Fruit fly (Drosophila melanogaster) whole organism, pupa: ENCODE measurements around the gene Nepl7.

ENCODE experiments used
- CG15710 ChIP-seq: fragments of 200-800 bp; sonication (Bioruptor generic); optimal IDR thresholded peaks from 2 replicates; lab custom pipeline; 2018; ENCODE audit warnings: missing biosample characterization, mild to moderate bottlenecking, missing genetic modification characterization, moderate library complexity
- CG32121 ChIP-seq: fragments of 200-800 bp; sonication (Bioruptor generic); IDR thresholded peaks from 2 replicates; pipeline ENCODE4 v1.3.6; 2022; ENCODE audit warnings: missing biosample characterization, missing genetic modification characterization
- EcR ChIP-seq: fragments of 200-800 bp; sonication (Bioruptor generic); optimal IDR thresholded peaks from 3 replicates; lab custom pipeline; 2019; ENCODE audit warnings: missing biosample characterization, missing genetic modification characterization, mild to moderate bottlenecking, moderate library complexity, missing genetic modification reagents
- Snoo ChIP-seq: fragments of 200-800 bp; sonication (Bioruptor generic); optimal IDR thresholded peaks from 3 replicates; lab custom pipeline; 2017; ENCODE audit warnings: missing biosample characterization, mild to moderate bottlenecking, missing genetic modification characterization, inconsistent platforms
- fd96Ca ChIP-seq: fragments of 200-800 bp; sonication (Bioruptor generic); IDR thresholded peaks from 3 replicates; pipeline ENCODE4 v1.3.6; 2022; ENCODE audit warnings: missing biosample characterization, missing genetic modification characterization
- rn ChIP-seq: fragments of 200-800 bp; sonication (Bioruptor generic); IDR thresholded peaks from 2 replicates; pipeline ENCODE4 v1.3.6; 2022; ENCODE audit warnings: missing biosample characterization, missing genetic modification characterization

DNA sequence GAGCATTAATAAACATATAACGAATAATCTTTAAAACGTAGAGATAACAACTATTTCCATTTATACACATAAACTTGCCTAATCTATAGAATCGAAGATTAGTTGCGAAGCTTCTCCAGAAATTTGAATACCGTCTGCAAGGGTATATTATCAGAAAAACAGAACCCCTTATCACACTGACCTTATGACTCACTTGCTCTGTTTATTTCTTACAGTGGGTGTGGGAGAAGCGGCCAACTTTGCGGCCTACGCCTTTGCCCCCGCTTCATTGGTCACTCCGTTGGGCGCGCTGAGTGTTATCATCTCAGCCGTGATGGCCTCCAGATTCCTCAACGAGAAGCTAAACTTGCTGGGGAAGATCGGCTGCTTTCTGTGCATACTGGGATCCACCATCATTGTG, 35.9 kb upstream of the Nepl7 start:
- TF ChIP-seq rn (no peak), Snoo (no peak), fd96Ca (no peak), CG32121 (GFP tag; lab: Robert Waterston, UW) (no peak), EcR (GFP tag; lab: Kevin White, UChicago) (no peak), CG15710 (no peak)
